Worm (Caenorhabditis elegans): ENCODE results near the gene C13A2.3.

The C13A2.3 gene

ce11 chrV:7326928-7327327, 44.8 kb downstream of the C13A2.3 start, which contains the start of gene F10G2.4:
Gene F10G2.4 (plus strand): TSS chrV:7327228.
- TF ChIP-seq ztf-1 (GFP tag; conservative IDR thresholded peaks at IDR 0.05) (no peak), ama-1 (optimal IDR thresholded peaks at IDR 0.05) (no peak), C34F6.9 (tag; optimal IDR thresholded peaks at IDR 0.05) (no peak), nhr-11 (tag; optimal IDR thresholded peaks at IDR 0.05) (no peak), crh-2 (tag; optimal IDR thresholded peaks at IDR 0.05) (no peak), aly-2 (tag; optimal IDR thresholded peaks at IDR 0.05) (no peak), lin-11 (tag; optimal IDR thresholded peaks at IDR 0.05) (no peak), nhr-21 (tag; optimal IDR thresholded peaks at IDR 0.05) (no peak), nhr-129 (tag; optimal IDR thresholded peaks at IDR 0.05) (no peak), Y55F3AM.14 (GFP tag; optimal IDR thresholded peaks at IDR 0.05) (no peak), peb-1 (tag; optimal IDR thresholded peaks at IDR 0.05) (no peak), fos-1 (tag; optimal IDR thresholded peaks at IDR 0.05) (no peak), lin-39 (tag; optimal IDR thresholded peaks at IDR 0.05) (no peak), egl-27 (tag; optimal IDR thresholded peaks at IDR 0.05) (no peak)

DNA sequence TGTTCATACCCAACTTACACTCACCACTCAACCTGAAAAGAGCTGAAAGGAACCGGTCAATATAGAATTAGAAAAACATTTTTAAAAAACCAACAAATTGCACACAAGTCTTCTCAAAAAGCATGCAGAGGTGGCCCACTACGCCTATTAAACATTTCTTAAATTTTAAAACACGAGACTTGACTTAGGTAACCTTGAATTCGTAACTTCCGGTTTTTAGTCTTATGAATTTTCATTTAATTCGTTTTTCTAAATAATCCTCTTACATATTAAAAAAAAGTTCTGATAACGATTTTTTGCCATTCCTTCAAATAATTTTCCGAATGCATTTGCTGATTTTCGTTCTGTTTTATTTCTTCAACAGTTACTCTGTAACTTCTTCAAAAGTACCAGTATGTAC, 46.0 kb downstream of the C13A2.3 start, which contains the start of gene clec-7:
Gene clec-7 (plus strand): TSS at position 301 of the 400 bp plus-strand sequence.
- TF ChIP-seq fos-1 (tag; optimal IDR thresholded peaks at IDR 0.05) (no peak), nhr-10 (tag; optimal IDR thresholded peaks at IDR 0.05) (no peak), lin-11 (tag; optimal IDR thresholded peaks at IDR 0.05) (no peak), snpc-4 (tag; optimal IDR thresholded peaks at IDR 0.05) (no peak), ztf-4 (tag; optimal IDR thresholded peaks at IDR 0.05) (no peak), elt-3 (tag; optimal IDR thresholded peaks at IDR 0.05) (no peak)

DNA sequence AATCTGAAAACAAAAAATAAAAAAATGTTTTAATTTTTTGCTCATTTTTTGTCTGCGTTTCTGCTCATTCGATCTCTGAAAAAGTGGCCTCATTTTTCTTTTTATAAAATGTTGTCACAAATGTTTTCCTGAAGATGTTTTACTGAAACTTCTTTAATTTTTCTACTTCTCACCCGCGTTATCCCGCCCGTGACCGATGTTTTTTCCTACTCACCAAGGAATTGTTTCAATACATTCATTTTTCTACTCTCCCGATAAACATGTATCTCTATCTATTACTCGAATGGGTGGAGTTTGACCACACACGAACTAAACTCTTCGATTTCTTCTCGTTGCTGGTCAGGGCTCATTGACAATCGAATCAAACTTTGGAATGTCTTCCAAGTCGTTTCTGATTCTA, 48.7 kb downstream of the C13A2.3 start, which contains the start of gene F10G2.2:
Gene F10G2.2 (plus strand): TSS at position 301 of the 400 bp plus-strand sequence.
- TF ChIP-seq aly-2 (tag; optimal IDR thresholded peaks at IDR 0.05) (no peak), nhr-21 (tag; optimal IDR thresholded peaks at IDR 0.05) (no peak), fos-1 (tag; optimal IDR thresholded peaks at IDR 0.05) (no peak), nhr-23 (tag; optimal IDR thresholded peaks at IDR 0.05) (no peak), gmeb-1 (tag; optimal IDR thresholded peaks at IDR 0.05) (no peak), sma-3 (GFP tag; optimal IDR thresholded peaks at IDR 0.05) (no peak), R02D3.7 (tag; optimal IDR thresholded peaks at IDR 0.05) (no peak), unc-55 (GFP tag; optimal IDR thresholded peaks at IDR 0.05) (no peak), nhr-25 (tag; optimal IDR thresholded peaks at IDR 0.05) (no peak), nhr-129 (tag; optimal IDR thresholded peaks at IDR 0.05) (no peak), alr-1 (tag; optimal IDR thresholded peaks at IDR 0.05) (no peak), F13H6.1 (tag; optimal IDR thresholded peaks at IDR 0.05) (no peak), nhr-12 (tag; optimal IDR thresholded peaks at IDR 0.05) (no peak), snpc-4 (tag; optimal IDR thresholded peaks at IDR 0.05) (no peak), ceh-16 (tag; optimal IDR thresholded peaks at IDR 0.05) (no peak), ztf-4 (tag; optimal IDR thresholded peaks at IDR 0.05) (no peak), elt-1 (tag; optimal IDR thresholded peaks at IDR 0.05) (no peak), lin-11 (tag; optimal IDR thresholded peaks at IDR 0.05) (no peak)

ce11 chrV:7332253-7332652, 50.1 kb downstream of the C13A2.3 start, which contains the start of gene F10G2.1:
Gene F10G2.1 (plus strand): TSS chrV:7332553.
- no peak for TF ChIP-seq nhr-12 (tag; optimal IDR thresholded peaks at IDR 0.05)
- TF ChIP-seq ztf-4 (tag; optimal IDR thresholded peaks at IDR 0.05): no peak
- no peak for TF ChIP-seq nhr-77 (tag; optimal IDR thresholded peaks at IDR 0.05)
- no peak for TF ChIP-seq egl-27 (tag; optimal IDR thresholded peaks at IDR 0.05)
- TF ChIP-seq unc-55 (GFP tag; optimal IDR thresholded peaks at IDR 0.05): no peak
- TF ChIP-seq gmeb-1 (tag; optimal IDR thresholded peaks at IDR 0.05): no peak
- TF ChIP-seq mbf-1 (tag; optimal IDR thresholded peaks at IDR 0.05): no peak
- TF ChIP-seq sma-9 (GFP tag; optimal IDR thresholded peaks at IDR 0.05): no peak
- TF ChIP-seq sma-9 (tag; optimal IDR thresholded peaks at IDR 0.05): no peak
- TF ChIP-seq nhr-129 (tag; optimal IDR thresholded peaks at IDR 0.05): no peak
- TF ChIP-seq sma-3 (GFP tag; optimal IDR thresholded peaks at IDR 0.05): no peak
- no peak for TF ChIP-seq nhr-237 (tag; optimal IDR thresholded peaks at IDR 0.05)
- no peak for TF ChIP-seq nhr-23 (tag; optimal IDR thresholded peaks at IDR 0.05)
- no peak for TF ChIP-seq skn-1 (tag; optimal IDR thresholded peaks at IDR 0.05)
- no peak for TF ChIP-seq nhr-10 (tag; optimal IDR thresholded peaks at IDR 0.05)
- TF ChIP-seq C34F6.9 (tag; optimal IDR thresholded peaks at IDR 0.05): no peak
- no peak for TF ChIP-seq ceh-16 (tag; optimal IDR thresholded peaks at IDR 0.05)
